Worm (Caenorhabditis elegans): ENCODE results near the gene trx-3.
A peak's percentile ranks its signal among the peaks of the same experiment; 100 is the strongest.

Gene trx-3

DNA sequence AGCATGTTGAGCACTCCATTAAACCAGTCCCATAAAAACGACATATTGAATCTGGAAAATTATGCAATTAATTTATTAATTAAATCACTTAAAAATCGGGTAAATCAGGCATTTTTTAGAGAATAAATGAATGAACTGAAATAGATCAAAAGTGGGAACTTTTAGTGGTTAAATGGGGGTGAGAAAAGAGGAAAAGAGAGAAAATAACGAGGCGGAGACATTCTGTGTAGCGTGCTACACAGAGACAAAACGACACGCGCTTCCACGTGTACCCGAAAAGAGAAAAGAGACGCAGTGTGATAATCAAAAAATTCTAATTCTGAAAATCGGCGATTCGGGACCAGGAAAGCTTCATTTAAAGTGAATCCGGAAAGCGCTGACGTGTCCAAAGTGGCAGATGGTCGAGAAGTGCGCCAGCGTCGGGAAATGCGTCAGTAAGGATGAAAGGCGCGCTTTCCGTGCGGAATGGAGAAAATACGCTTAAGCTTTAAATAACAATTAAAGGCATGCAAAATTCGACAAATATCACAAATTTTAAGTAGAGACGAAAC lies 26.5 kb downstream of the trx-3 start, which contains the start of gene sar-1 (continued):
- TF ChIP-seq unc-98 (GFP tag; IDR thresholded peaks at IDR 0.05), result no peak
- peak; percentile 91 for TF ChIP-seq rnt-1 (tag; optimal IDR thresholded peaks at IDR 0.05)
- peak in 1 of 2 experiments; percentile 45 for TF ChIP-seq mdl-1 (tag; optimal IDR thresholded peaks at IDR 0.05)
- no peak for TF ChIP-seq pqm-1 (tag; optimal IDR thresholded peaks at IDR 0.05)
- peak; percentile 93 for TF ChIP-seq nhr-71 (tag; optimal IDR thresholded peaks at IDR 0.05)
- TF ChIP-seq blmp-1 (tag; optimal IDR thresholded peaks at IDR 0.05), result peak; percentile 45
- TF ChIP-seq ceh-8 (GFP tag; optimal IDR thresholded peaks at IDR 0.05), result peak; percentile 80
- TF ChIP-seq ceh-82 (tag; optimal IDR thresholded peaks at IDR 0.05), result peak; percentile 73 to 80 (median 80)
- TF ChIP-seq aly-2 (tag; optimal IDR thresholded peaks at IDR 0.05), result peak; percentile 62
- peak; percentile 44 for TF ChIP-seq nhr-11 (tag; optimal IDR thresholded peaks at IDR 0.05)
- TF ChIP-seq lin-35 (GFP tag; optimal IDR thresholded peaks at IDR 0.05), result peak; percentile 82 to 87
- peak; percentile 17 for TF ChIP-seq aha-1 (tag; optimal IDR thresholded peaks at IDR 0.05)
- TF ChIP-seq lin-15B (tag; optimal IDR thresholded peaks at IDR 0.05), result peak; percentile 63
- TF ChIP-seq unc-30 (tag; optimal IDR thresholded peaks at IDR 0.05), result no peak
- peak; percentile 60 for TF ChIP-seq sox-4 (tag; optimal IDR thresholded peaks at IDR 0.05)
- TF ChIP-seq nhr-28 (tag; optimal IDR thresholded peaks at IDR 0.05), result no peak
- TF ChIP-seq alr-1 (tag; optimal IDR thresholded peaks at IDR 0.05; ENCODE audit: borderline replicate concordance), result no peak
- TF ChIP-seq ztf-11 (tag; optimal IDR thresholded peaks at IDR 0.05), result peak in 1 of 2 experiments; percentile 31
- TF ChIP-seq C04F5.9 (tag; optimal IDR thresholded peaks at IDR 0.05), result peak; percentile 35
- TF ChIP-seq jun-1 (tag; optimal IDR thresholded peaks at IDR 0.05), result peak; percentile 69
- TF ChIP-seq irx-1 (tag; optimal IDR thresholded peaks at IDR 0.05), result peak; percentile 85
- TF ChIP-seq fkh-4 (tag; optimal IDR thresholded peaks at IDR 0.05; ENCODE audit: borderline replicate concordance), result no peak
- no peak for TF ChIP-seq sptf-1 (tag; optimal IDR thresholded peaks at IDR 0.05)
- no peak for TF ChIP-seq unc-62 (GFP tag; optimal IDR thresholded peaks at IDR 0.05)
- no peak for TF ChIP-seq ceh-90 (tag; optimal IDR thresholded peaks at IDR 0.05)
- no peak for TF ChIP-seq vab-15 (tag; optimal IDR thresholded peaks at IDR 0.05)
- peak; percentile 41 for TF ChIP-seq nhr-237 (tag; optimal IDR thresholded peaks at IDR 0.05)
- peak; percentile 88 for TF ChIP-seq unc-86 (tag; optimal IDR thresholded peaks at IDR 0.05)
- no peak for TF ChIP-seq tlp-1 (tag; optimal IDR thresholded peaks at IDR 0.05)
- TF ChIP-seq isw-1 (GFP tag; IDR thresholded peaks at IDR 0.05), result peak; percentile 74
- TF ChIP-seq pax-3 (tag; optimal IDR thresholded peaks at IDR 0.05), result peak; percentile 72
- peak; percentile 85 for TF ChIP-seq nhr-85 (tag)
- no peak for TF ChIP-seq C34B4.2 (tag; optimal IDR thresholded peaks at IDR 0.05)
- peak; percentile 90 for TF ChIP-seq swsn-7 (tag; optimal IDR thresholded peaks at IDR 0.05)
- TF ChIP-seq mab-9 (GFP tag; IDR thresholded peaks at IDR 0.05), result no peak; the same call in 1 of the 2 replicates
- TF ChIP-seq grh-1 (GFP tag; IDR thresholded peaks at IDR 0.05), result peak; percentile 79
- TF ChIP-seq dpl-1 (GFP tag; optimal IDR thresholded peaks at IDR 0.05), result peak; percentile 58 to 83 (median 80)
- no peak for TF ChIP-seq lir-3 (tag; optimal IDR thresholded peaks at IDR 0.05; ENCODE audit: poor library complexity)
- TF ChIP-seq mep-1 (tag; optimal IDR thresholded peaks at IDR 0.05), result peak; percentile 95
- peak; percentile 85 for TF ChIP-seq egl-13 (tag; optimal IDR thresholded peaks at IDR 0.05)
- peak; percentile 88 for TF ChIP-seq tbx-2 (tag; optimal IDR thresholded peaks at IDR 0.05)
- no peak for TF ChIP-seq Y116A8C.19 (tag; optimal IDR thresholded peaks at IDR 0.05; ENCODE audit: borderline replicate concordance)
- TF ChIP-seq F16B12.6 (tag; optimal IDR thresholded peaks at IDR 0.05), result peak; percentile 60
- TF ChIP-seq fos-1 (tag; optimal IDR thresholded peaks at IDR 0.05), result peak; percentile 80
- peak; percentile 48 for TF ChIP-seq skn-1 (tag; optimal IDR thresholded peaks at IDR 0.05)
- TF ChIP-seq pag-3 (tag; optimal IDR thresholded peaks at IDR 0.05; ENCODE audit: borderline replicate concordance, insufficient read depth), result no peak
- TF ChIP-seq ets-5 (GFP tag; IDR thresholded peaks at IDR 0.05), result no peak
- peak; percentile 77 for TF ChIP-seq nhr-90 (tag; optimal IDR thresholded peaks at IDR 0.05; ENCODE audit: poor library complexity)
- TF ChIP-seq ces-1 (GFP tag; optimal IDR thresholded peaks at IDR 0.05), result no peak
- TF ChIP-seq xbp-1 (tag; optimal IDR thresholded peaks at IDR 0.05), result peak; percentile 93
- peak; percentile 83 for TF ChIP-seq nhr-19 (GFP tag; conservative IDR thresholded peaks at IDR 0.05)
- TF ChIP-seq lsy-2 (tag; optimal IDR thresholded peaks at IDR 0.05), result peak; percentile 85 to 89
